Worm (Caenorhabditis elegans) whole organism, L3 larva: ENCODE measurements around the gene nuo-3.

Experiments used
- R02D3.7 ChIP-seq: fragments of 150-350 bp; optimal IDR thresholded peaks from 2 replicates; lab custom pipeline; 2014; ENCODE audit warnings: missing biosample characterization, missing genetic modification characterization
- aly-2 ChIP-seq: fragments of 150-350 bp; optimal IDR thresholded peaks from 2 replicates; lab custom pipeline; 2014; ENCODE audit warnings: missing biosample characterization, missing genetic modification characterization
- ama-1 ChIP-seq: fragments of 150-350 bp; optimal IDR thresholded peaks from 2 replicates; lab custom pipeline; 2018
- ceh-28 ChIP-seq: fragments of 150-350 bp; optimal IDR thresholded peaks from 2 replicates; lab custom pipeline; 2014; ENCODE audit warnings: missing biosample characterization, missing genetic modification reagents, missing genetic modification characterization
- daf-12 ChIP-seq: fragments of 150-350 bp; optimal IDR thresholded peaks from 2 replicates; lab custom pipeline; 2014; ENCODE audit warnings: missing biosample characterization, missing genetic modification reagents, missing genetic modification characterization
- elt-1 ChIP-seq: fragments of 150-350 bp; optimal IDR thresholded peaks from 2 replicates; lab custom pipeline; 2014; ENCODE audit warnings: missing biosample characterization, missing genetic modification characterization
- elt-2 ChIP-seq: sonication (generic microtip); optimal IDR thresholded peaks from 2 replicates; lab custom pipeline; 2016; ENCODE audit warnings: missing genetic modification reagents, mild to moderate bottlenecking, missing genetic modification characterization, missing compliant biosample characterization
- fkh-10 ChIP-seq: sonication (generic microtip); optimal IDR thresholded peaks from 2 replicates; lab custom pipeline; 2017; ENCODE audit warnings: missing biosample characterization, missing genetic modification reagents, missing genetic modification characterization
- fkh-2 ChIP-seq: fragments of 150-350 bp; optimal IDR thresholded peaks from 2 replicates; lab custom pipeline; 2014; ENCODE audit warnings: missing biosample characterization, missing genetic modification reagents, missing genetic modification characterization
- hmg-11 ChIP-seq: sonication (generic microtip); optimal IDR thresholded peaks from 2 replicates; lab custom pipeline; 2016; ENCODE audit warnings: missing genetic modification characterization, missing compliant biosample characterization
- jun-1 ChIP-seq: fragments of 150-350 bp; optimal IDR thresholded peaks from 2 replicates; lab custom pipeline; 2014; ENCODE audit warnings: missing biosample characterization, missing genetic modification reagents, missing genetic modification characterization
- lin-15B ChIP-seq: fragments of 150-350 bp; optimal IDR thresholded peaks from 2 replicates; lab custom pipeline; 2014; ENCODE audit warnings: missing biosample characterization, missing genetic modification characterization
- lin-39 ChIP-seq: fragments of 150-350 bp; optimal IDR thresholded peaks from 2 replicates; lab custom pipeline; 2018; ENCODE audit warnings: missing biosample characterization, missing genetic modification reagents, missing genetic modification characterization
- lsy-12 ChIP-seq: sonication (generic microtip); optimal IDR thresholded peaks from 2 replicates; lab custom pipeline; 2016; ENCODE audit warnings: mild to moderate bottlenecking, missing genetic modification characterization, missing compliant biosample characterization
- mdl-1 ChIP-seq: fragments of 150-350 bp; optimal IDR thresholded peaks from 2 replicates; lab custom pipeline; 2014; ENCODE audit warnings: missing biosample characterization, missing genetic modification characterization
- nfya-1 ChIP-seq: sonication (generic microtip); optimal IDR thresholded peaks from 2 replicates; lab custom pipeline; 2017; ENCODE audit warnings: missing genetic modification characterization, mild to moderate bottlenecking, missing compliant biosample characterization, antibody characterized with exemption, moderate library complexity; ENCODE audit not compliant: insufficient read depth
- nhr-12 ChIP-seq: fragments of 150-350 bp; optimal IDR thresholded peaks from 2 replicates; lab custom pipeline; 2014; ENCODE audit warnings: missing biosample characterization, missing genetic modification characterization
- nhr-23 ChIP-seq: fragments of 150-350 bp; optimal IDR thresholded peaks from 2 replicates; lab custom pipeline; 2014; ENCODE audit warnings: missing biosample characterization, missing genetic modification reagents, missing genetic modification characterization
- nhr-25 ChIP-seq: sonication (generic microtip); optimal IDR thresholded peaks from 2 replicates; lab custom pipeline; 2017; ENCODE audit warnings: missing biosample characterization, missing genetic modification characterization
- nhr-28 ChIP-seq: fragments of 150-350 bp; optimal IDR thresholded peaks from 2 replicates; lab custom pipeline; 2014; ENCODE audit warnings: missing biosample characterization, missing genetic modification characterization
- nhr-43 ChIP-seq: sonication (generic microtip); optimal IDR thresholded peaks from 2 replicates; lab custom pipeline; 2016; ENCODE audit warnings: mild to moderate bottlenecking, missing genetic modification characterization, missing compliant biosample characterization; ENCODE audit not compliant: poor library complexity, severe bottlenecking
- nhr-76 ChIP-seq: fragments of 150-350 bp; sonication (generic microtip); optimal IDR thresholded peaks from 5 replicates; lab custom pipeline; 2014; ENCODE audit warnings: missing biosample characterization, missing genetic modification characterization
- pha-4 ChIP-seq: fragments of 150-350 bp; optimal IDR thresholded peaks from 2 replicates; lab custom pipeline; 2014; ENCODE audit warnings: missing biosample characterization, missing genetic modification reagents, missing genetic modification characterization
- pqm-1 ChIP-seq: fragments of 150-350 bp; optimal IDR thresholded peaks from 2 replicates; lab custom pipeline; 2017; ENCODE audit warnings: missing biosample characterization, missing genetic modification characterization, inconsistent platforms
- sea-2 ChIP-seq: fragments of 150-350 bp; sonication (generic microtip); optimal IDR thresholded peaks from 4 replicates; lab custom pipeline; 2014; ENCODE audit warnings: missing biosample characterization, missing genetic modification reagents, missing genetic modification characterization
- snpc-4 ChIP-seq: fragments of 150-350 bp; optimal IDR thresholded peaks from 2 replicates; lab custom pipeline; 2014; ENCODE audit warnings: missing biosample characterization, missing genetic modification characterization
- tbx-2 ChIP-seq: sonication (generic microtip); optimal IDR thresholded peaks from 2 replicates; lab custom pipeline; 2016; ENCODE audit warnings: mild to moderate bottlenecking, missing genetic modification characterization, missing compliant biosample characterization
- unc-62 ChIP-seq: fragments of 150-350 bp; sonication (generic microtip); optimal IDR thresholded peaks from 4 replicates; lab custom pipeline; 2014; ENCODE audit warnings: missing biosample characterization, missing genetic modification reagents, missing genetic modification characterization
- ztf-4 ChIP-seq: fragments of 150-350 bp; optimal IDR thresholded peaks from 2 replicates; lab custom pipeline; 2014; ENCODE audit warnings: missing biosample characterization, missing genetic modification characterization

nuo-3 gene

DNA sequence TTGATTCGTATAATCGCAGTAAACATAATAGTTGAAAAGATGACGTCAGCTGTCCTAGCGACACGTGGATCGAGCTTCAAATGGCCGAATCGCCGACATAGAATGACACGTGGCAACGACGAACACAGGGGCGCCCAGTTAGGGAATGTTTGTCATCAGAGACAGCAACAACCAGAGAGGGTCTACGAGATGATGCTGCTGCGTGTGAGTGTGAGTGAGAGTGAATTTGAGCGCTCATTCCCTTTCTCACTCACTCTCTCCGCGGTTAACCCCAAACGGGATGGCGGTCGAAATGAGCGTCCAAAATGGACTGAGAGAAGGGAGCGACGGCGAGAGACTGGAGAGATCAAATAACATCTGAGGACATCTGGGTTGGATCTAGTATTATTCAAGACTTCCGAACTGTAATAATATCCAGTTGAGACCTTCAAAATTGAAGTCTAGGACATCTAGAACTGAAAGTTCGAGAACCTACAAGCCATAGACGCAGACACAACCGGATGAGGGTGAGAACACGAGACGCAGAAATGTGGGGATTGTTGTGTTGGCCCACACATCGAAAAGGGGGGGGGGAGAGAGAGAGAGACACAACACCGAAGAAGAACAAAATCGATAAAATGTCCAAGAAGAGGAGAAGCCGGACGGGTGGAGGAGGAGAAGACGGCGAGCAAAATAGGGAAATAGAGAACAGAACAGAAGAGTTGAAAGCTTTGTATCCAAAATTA, 3.3 kb downstream of the nuo-3 start:
- TF ChIP-seq sea-2 (GFP tag; lab: Kevin White, UChicago): peak; percentile 97
- TF ChIP-seq ztf-4: peak; percentile 28
- peak; percentile 17 for TF ChIP-seq lin-15B (tag; lab: Kevin White, UChicago)
- no peak for TF ChIP-seq daf-12
- TF ChIP-seq lsy-12 (tag; lab: Kevin White, UChicago): peak; percentile 59
- TF ChIP-seq R02D3.7 (tag; lab: Kevin White, UChicago): peak; percentile 24
- TF ChIP-seq mdl-1: peak; percentile 23
- TF ChIP-seq nhr-43 (tag; lab: Kevin White, UChicago): peak; percentile 12
- no peak for TF ChIP-seq nhr-28 (tag; lab: Kevin White, UChicago)
- TF ChIP-seq aly-2 (tag; lab: Kevin White, UChicago): no peak
- peak; percentile 5 for TF ChIP-seq elt-1 (tag; lab: Kevin White, UChicago)
- TF ChIP-seq pqm-1 (tag; lab: Kevin White, UChicago): peak; percentile 17
- TF ChIP-seq nhr-23 (tag; lab: Kevin White, UChicago): peak; percentile 43
- TF ChIP-seq hmg-11 (tag; lab: Kevin White, UChicago): peak; percentile 48
- peak; percentile 70 for TF ChIP-seq ceh-28 (tag; lab: Kevin White, UChicago)
- TF ChIP-seq jun-1 (tag; lab: Kevin White, UChicago): peak; percentile 21
- TF ChIP-seq pha-4 (tag; lab: Kevin White, UChicago): peak; percentile 60
- TF ChIP-seq fkh-2 (tag; lab: Kevin White, UChicago): no peak
- peak; percentile 55 for TF ChIP-seq ama-1 (lab: Kevin White, UChicago)
- peak; percentile 75 for TF ChIP-seq nhr-25 (tag; lab: Kevin White, UChicago)
- TF ChIP-seq nhr-12 (tag; lab: Kevin White, UChicago): no peak
- TF ChIP-seq lin-39 (tag; lab: Kevin White, UChicago): peak; percentile 15
- peak; percentile 45 for TF ChIP-seq elt-2 (tag; lab: Kevin White, UChicago)
- peak; percentile 71 for TF ChIP-seq nfya-1 (tag; lab: Kevin White, UChicago)
- no peak for TF ChIP-seq fkh-10 (GFP tag; lab: Kevin White, UChicago)

- no peak for TF ChIP-seq unc-62
- no peak for TF ChIP-seq sea-2 (GFP tag; lab: Kevin White, UChicago)
- TF ChIP-seq nhr-23 (tag; lab: Kevin White, UChicago): peak; percentile 4
- TF ChIP-seq ama-1 (lab: Kevin White, UChicago): peak; percentile 79
Observed at ce11 chrIV:14792602-14793232, 4.6 kb downstream of the nuo-3 start, which contains the start of gene gdi-1. TSS of gene gdi-1 (minus strand) at chrIV:14792887.

- peak; percentile 61 for TF ChIP-seq ama-1 (lab: Kevin White, UChicago)
- TF ChIP-seq lsy-12 (tag; lab: Kevin White, UChicago): peak; percentile 10
- peak; percentile 28 for TF ChIP-seq ceh-28 (tag; lab: Kevin White, UChicago)
- TF ChIP-seq nhr-43 (tag; lab: Kevin White, UChicago): peak; percentile 19
- no peak for TF ChIP-seq fkh-2 (tag; lab: Kevin White, UChicago)
- peak; percentile 23 for TF ChIP-seq elt-2 (tag; lab: Kevin White, UChicago)
- TF ChIP-seq pha-4 (tag; lab: Kevin White, UChicago): peak; percentile 16
- TF ChIP-seq nhr-25 (tag; lab: Kevin White, UChicago): peak; percentile 8
- peak; percentile 6 for TF ChIP-seq ztf-4
- TF ChIP-seq mdl-1: no peak
- TF ChIP-seq fkh-10 (GFP tag; lab: Kevin White, UChicago): no peak
- TF ChIP-seq nhr-28 (tag; lab: Kevin White, UChicago): no peak
Observed at ce11 chrIV:14790579-14790978, 6.8 kb downstream of the nuo-3 start.

DNA sequence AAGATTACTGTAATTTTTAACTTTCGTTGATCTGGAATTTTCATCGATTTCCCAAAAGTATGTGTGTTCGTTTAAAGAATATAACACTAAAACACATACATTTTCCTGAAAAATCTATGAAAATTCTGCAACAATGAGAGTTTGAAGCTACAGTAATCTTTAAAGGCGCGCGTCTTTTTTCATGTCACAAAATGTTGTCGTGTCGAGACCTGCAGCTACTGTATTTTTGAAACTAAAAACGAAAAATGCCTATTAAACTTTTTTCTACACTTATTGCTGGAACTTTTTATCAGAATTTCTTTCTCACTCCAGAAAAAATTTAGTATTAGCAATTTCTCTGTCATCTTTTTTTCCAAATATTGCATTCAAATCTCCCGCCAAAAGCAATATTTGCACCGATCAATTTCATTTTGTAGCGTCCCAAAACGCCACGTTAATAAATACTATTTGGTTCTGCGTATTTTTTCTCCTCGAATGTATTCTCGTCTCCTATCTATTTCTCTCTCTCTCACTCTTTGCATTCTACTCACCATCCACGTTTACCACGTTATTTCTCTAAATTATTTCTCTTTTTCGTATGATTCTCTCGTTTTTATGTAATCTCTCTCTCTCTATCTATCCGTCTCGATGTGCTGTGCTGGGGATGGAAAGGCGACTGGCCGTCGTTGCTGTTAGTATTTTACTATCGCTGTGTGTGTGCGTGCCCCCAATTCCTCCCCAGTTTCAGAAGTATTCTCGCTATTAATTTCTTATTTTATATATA, 10.8 kb downstream of the nuo-3 start, which contains the start of gene melo-1:
Gene melo-1, plus strand, starts transcription at position 658 of the 763 bp plus-strand sequence.
- TF ChIP-seq lin-15B (tag; lab: Kevin White, UChicago): peak; percentile 42
- no peak for TF ChIP-seq mdl-1
- no peak for TF ChIP-seq lin-39 (tag; lab: Kevin White, UChicago)
- peak; percentile 42 for TF ChIP-seq snpc-4
- TF ChIP-seq elt-2 (tag; lab: Kevin White, UChicago): peak; percentile 48
- TF ChIP-seq nfya-1 (tag; lab: Kevin White, UChicago): peak; percentile 81
- TF ChIP-seq fkh-10 (GFP tag; lab: Kevin White, UChicago): no peak
- peak; percentile 2 for TF ChIP-seq pqm-1 (tag; lab: Kevin White, UChicago)
- TF ChIP-seq nhr-76: no peak
- peak; percentile 73 for TF ChIP-seq hmg-11 (tag; lab: Kevin White, UChicago)
- peak; percentile 34 for TF ChIP-seq nhr-23 (tag; lab: Kevin White, UChicago)
- TF ChIP-seq nhr-25 (tag; lab: Kevin White, UChicago): peak; percentile 22
- peak; percentile 76 for TF ChIP-seq pha-4 (tag; lab: Kevin White, UChicago)
- TF ChIP-seq ceh-28 (tag; lab: Kevin White, UChicago): peak; percentile 28
- TF ChIP-seq tbx-2 (tag; lab: Kevin White, UChicago): no peak
